Worm (Caenorhabditis elegans) whole organism, L1 larva: ENCODE results near the gene rhgf-1.

Experiments used
- aly-2 ChIP-seq: fragments of 150-350 bp; optimal IDR thresholded peaks from 2 replicates; lab custom pipeline; 2014; ENCODE audit warnings: missing biosample characterization, missing genetic modification characterization
- nhr-77 ChIP-seq: fragments of 150-350 bp; optimal IDR thresholded peaks from 2 replicates; lab custom pipeline; 2014; ENCODE audit warnings: missing biosample characterization, missing genetic modification characterization
- pqm-1 ChIP-seq: sonication (generic microtip); optimal IDR thresholded peaks from 3 replicates; lab custom pipeline; 2017; ENCODE audit warnings: missing biosample characterization, missing genetic modification characterization
- unc-130 ChIP-seq: fragments of 150-350 bp; optimal IDR thresholded peaks from 2 replicates; lab custom pipeline; 2017; ENCODE audit warnings: missing biosample characterization, missing genetic modification characterization, inconsistent platforms

- TF ChIP-seq pqm-1 (tag; lab: Kevin White, UChicago) (no peak), unc-130 (tag; lab: Kevin White, UChicago) (no peak), nhr-77 (no peak), aly-2 (tag; lab: Kevin White, UChicago) (no peak)
These were observed 32.5 kb downstream of the rhgf-1 start for ce11 chrX:10679193-10679592.
